Worm (Caenorhabditis elegans) whole organism, early embryonic: ENCODE data around the gene ZK354.8.

Experiments
- B0310.2 ChIP-seq: sonication (generic microtip); optimal IDR thresholded peaks from 2 replicates; lab custom pipeline; 2016; ENCODE audit warnings: mild to moderate bottlenecking, missing genetic modification characterization, missing compliant biosample characterization
- F13C5.2 ChIP-seq: sonication (generic microtip); optimal IDR thresholded peaks from 2 replicates; lab custom pipeline; 2017; ENCODE audit warnings: mild to moderate bottlenecking, missing genetic modification characterization, inconsistent platforms, missing compliant biosample characterization
- aly-1 ChIP-seq: sonication (generic microtip); optimal IDR thresholded peaks from 2 replicates; lab custom pipeline; 2016; ENCODE audit warnings: missing genetic modification characterization, missing compliant biosample characterization
- ama-1 ChIP-seq: fragments of 150-350 bp; optimal IDR thresholded peaks from 2 replicates; lab custom pipeline; 2014
- ceh-13 ChIP-seq: fragments of 200-800 bp; sonication (Bioruptor generic); optimal IDR thresholded peaks from 2 replicates; lab custom pipeline; 2018; ENCODE audit warnings: mild to moderate bottlenecking, missing genetic modification characterization, missing compliant biosample characterization
- ets-7 ChIP-seq: sonication (generic microtip); optimal IDR thresholded peaks from 2 replicates; lab custom pipeline; 2016; ENCODE audit warnings: missing genotype, missing genetic modification characterization, missing compliant biosample characterization
- flt-1 ChIP-seq: fragments of 200-800 bp; sonication (Bioruptor generic); IDR thresholded peaks from 2 replicates; pipeline ENCODE4 v1.3.6; 2022; ENCODE audit warnings: missing genetic modification characterization, missing compliant biosample characterization
- hmbx-1 ChIP-seq: sonication (generic microtip); optimal IDR thresholded peaks from 2 replicates; lab custom pipeline; 2016; ENCODE audit warnings: mild to moderate bottlenecking, missing genetic modification characterization, missing compliant biosample characterization
- hmg-4 ChIP-seq: fragments of 200-800 bp; sonication (Bioruptor generic); optimal IDR thresholded peaks from 2 replicates; lab custom pipeline; 2018; ENCODE audit warnings: mild to moderate bottlenecking, missing genetic modification characterization, missing compliant biosample characterization
- hnd-1 ChIP-seq: sonication (generic microtip); optimal IDR thresholded peaks from 2 replicates; lab custom pipeline; 2016; ENCODE audit warnings: missing genetic modification characterization, missing compliant biosample characterization
- pes-1 ChIP-seq: fragments of 200-800 bp; sonication (Bioruptor generic); IDR thresholded peaks from 2 replicates; pipeline ENCODE4 v1.3.6; 2022; ENCODE audit warnings: missing genetic modification reagents, missing genetic modification characterization, missing compliant biosample characterization
- sea-1 ChIP-seq: fragments of 200-800 bp; sonication (Bioruptor generic); conservative IDR thresholded peaks from 2 replicates; pipeline ENCODE4 v1.3.6; 2022; ENCODE audit warnings: missing genetic modification characterization, missing compliant biosample characterization
- tbx-11 ChIP-seq: fragments of 200-800 bp; sonication (Bioruptor generic); IDR thresholded peaks from 2 replicates; pipeline ENCODE4 v1.3.6; 2022; ENCODE audit warnings: missing genetic modification characterization, missing compliant biosample characterization
- tbx-37 ChIP-seq: fragments of 200-800 bp; sonication (Bioruptor generic); conservative IDR thresholded peaks from 2 replicates; pipeline ENCODE4 v1.3.6; 2022; ENCODE audit warnings: missing genetic modification reagents, missing genetic modification characterization, missing compliant biosample characterization

- no peak for TF ChIP-seq ama-1 (lab: Kevin White, UChicago)
- TF ChIP-seq flt-1 (GFP tag; lab: Robert Waterston, UW), result no peak
- TF ChIP-seq hnd-1 (tag; lab: Kevin White, UChicago), result no peak
- no peak for TF ChIP-seq ceh-13
- no peak for TF ChIP-seq B0310.2
- TF ChIP-seq pes-1 (GFP tag; lab: Robert Waterston, UW), result no peak
- TF ChIP-seq tbx-37 (GFP tag; lab: Robert Waterston, UW), result no peak
- no peak for TF ChIP-seq tbx-11 (GFP tag; lab: Robert Waterston, UW)
- TF ChIP-seq ets-7 (tag; lab: Kevin White, UChicago), result no peak
- no peak for TF ChIP-seq sea-1 (GFP tag; lab: Robert Waterston, UW)
- no peak for TF ChIP-seq aly-1 (tag; lab: Kevin White, UChicago)
- no peak for TF ChIP-seq F13C5.2
- no peak for TF ChIP-seq hmg-4 (GFP tag; lab: Kevin White, UChicago)
- TF ChIP-seq hmbx-1, result no peak
Observed at ce11 chrIV:5318835-5319303, 12.9 kb upstream of the ZK354.8 start, which contains the start of gene slc-46A.
